Worm (Caenorhabditis elegans) whole organism, L1 larva: ENCODE measurements around the gene nhr-258.
A peak's percentile ranks its signal among the peaks of the same experiment; 100 is the strongest.

Source experiments
- F16B12.6 ChIP-seq: fragments of 150-350 bp; optimal IDR thresholded peaks from 2 replicates; lab custom pipeline; 2014; ENCODE audit warnings: missing biosample characterization, missing genetic modification characterization
- alr-1 ChIP-seq: fragments of 200-800 bp; sonication (Bioruptor generic); optimal IDR thresholded peaks from 2 replicates; lab custom pipeline; 2018; ENCODE audit warnings: borderline replicate concordance, mild to moderate bottlenecking, missing genetic modification characterization, missing compliant biosample characterization
- ama-1 ChIP-seq: fragments of 150-350 bp; optimal IDR thresholded peaks from 2 replicates; lab custom pipeline; 2014
- blmp-1 ChIP-seq: fragments of 150-350 bp; optimal IDR thresholded peaks from 2 replicates; lab custom pipeline; 2014; ENCODE audit warnings: missing biosample characterization, missing genetic modification characterization
- ceh-63 ChIP-seq: fragments of 200-800 bp; sonication (Bioruptor generic); optimal IDR thresholded peaks from 2 replicates; lab custom pipeline; 2018; ENCODE audit warnings: mild to moderate bottlenecking, missing genetic modification characterization, missing compliant biosample characterization
- ceh-8 ChIP-seq: fragments of 200-800 bp; sonication (Bioruptor generic); optimal IDR thresholded peaks from 2 replicates; lab custom pipeline; 2018; ENCODE audit warnings: mild to moderate bottlenecking, missing genetic modification characterization, moderate library complexity, missing compliant biosample characterization
- efl-3 ChIP-seq: fragments of 200-800 bp; sonication (Bioruptor generic); optimal IDR thresholded peaks from 2 replicates; lab custom pipeline; 2018; ENCODE audit warnings: mild to moderate bottlenecking, missing genetic modification characterization, missing compliant biosample characterization
- egl-13 ChIP-seq: sonication (generic microtip); optimal IDR thresholded peaks from 2 replicates; lab custom pipeline; 2016; ENCODE audit warnings: missing genotype, missing genetic modification reagents, missing genetic modification characterization, missing compliant biosample characterization
- elt-2 ChIP-seq: sonication (generic microtip); optimal IDR thresholded peaks from 2 replicates; lab custom pipeline; 2016; ENCODE audit warnings: missing genetic modification characterization, mild to moderate bottlenecking, inconsistent platforms, missing compliant biosample characterization, missing genetic modification reagents
- elt-3 ChIP-seq, 6 experiments: fragments of 150-350 bp in 1 of 6; sonication (generic microtip); optimal IDR thresholded peaks; 2 replicates each; lab custom pipeline; 2017 to 2018; ENCODE audit warnings: missing biosample characterization in 6 of 6, missing genetic modification characterization in 6 of 6, inconsistent platforms in 1 of 6
- ets-5 ChIP-seq: fragments of 200-800 bp; sonication (Bioruptor generic); IDR thresholded peaks from 2 replicates; pipeline ENCODE4 v1.3.6; 2022; ENCODE audit warnings: missing genetic modification characterization, missing compliant biosample characterization
- fkh-4 ChIP-seq: sonication (generic microtip); optimal IDR thresholded peaks from 2 replicates; lab custom pipeline; 2016; ENCODE audit warnings: missing compliant biosample characterization, missing genetic modification characterization, borderline replicate concordance
- fkh-8 ChIP-seq: sonication (generic microtip); optimal IDR thresholded peaks from 2 replicates; lab custom pipeline; 2016; ENCODE audit warnings: mild to moderate bottlenecking, missing genetic modification characterization, missing compliant biosample characterization
- hlh-4 ChIP-seq: sonication (generic microtip); optimal IDR thresholded peaks from 2 replicates; lab custom pipeline; 2016; ENCODE audit warnings: mild to moderate bottlenecking, missing genetic modification characterization, missing compliant biosample characterization
- irx-1 ChIP-seq: sonication (generic microtip); optimal IDR thresholded peaks from 2 replicates; lab custom pipeline; 2016; ENCODE audit warnings: missing genetic modification characterization, missing compliant biosample characterization
- lin-13 ChIP-seq: fragments of 150-350 bp; optimal IDR thresholded peaks from 2 replicates; lab custom pipeline; 2014; ENCODE audit warnings: missing biosample characterization, missing genetic modification reagents, missing genetic modification characterization
- lin-14 ChIP-seq: fragments of 200-800 bp; sonication (Bioruptor generic); optimal IDR thresholded peaks from 2 replicates; lab custom pipeline; 2018; ENCODE audit warnings: mild to moderate bottlenecking, missing genetic modification characterization, moderate library complexity, missing compliant biosample characterization
- lin-15B ChIP-seq: fragments of 150-350 bp; sonication (generic microtip); optimal IDR thresholded peaks from 3 replicates; lab custom pipeline; 2014; ENCODE audit warnings: missing biosample characterization, missing genetic modification characterization
- lir-3 ChIP-seq: sonication (generic microtip); optimal IDR thresholded peaks from 2 replicates; lab custom pipeline; 2016; ENCODE audit warnings: mild to moderate bottlenecking, missing genetic modification characterization, moderate library complexity, missing compliant biosample characterization; ENCODE audit not compliant: poor library complexity
- mef-2 ChIP-seq: fragments of 150-350 bp; optimal IDR thresholded peaks from 2 replicates; lab custom pipeline; 2014; ENCODE audit warnings: missing biosample characterization, missing genetic modification characterization
- mep-1 ChIP-seq: fragments of 150-350 bp; optimal IDR thresholded peaks from 2 replicates; lab custom pipeline; 2014; ENCODE audit warnings: missing biosample characterization, missing genetic modification characterization
- nhr-12 ChIP-seq: sonication (generic microtip); optimal IDR thresholded peaks from 2 replicates; lab custom pipeline; 2017; ENCODE audit warnings: missing biosample characterization, missing genetic modification characterization
- nhr-237 ChIP-seq: fragments of 150-350 bp; optimal IDR thresholded peaks from 2 replicates; lab custom pipeline; 2014; ENCODE audit warnings: missing biosample characterization, missing genetic modification characterization
- nhr-28 ChIP-seq: fragments of 150-350 bp; optimal IDR thresholded peaks from 2 replicates; lab custom pipeline; 2014; ENCODE audit warnings: missing biosample characterization, missing genetic modification characterization
- nhr-47 ChIP-seq: sonication (generic microtip); optimal IDR thresholded peaks from 2 replicates; lab custom pipeline; 2016; ENCODE audit warnings: mild to moderate bottlenecking, missing genetic modification characterization, moderate library complexity, missing compliant biosample characterization
- nhr-71 ChIP-seq: sonication (generic microtip); optimal IDR thresholded peaks from 2 replicates; lab custom pipeline; 2016; ENCODE audit warnings: mild to moderate bottlenecking, missing genetic modification characterization, moderate library complexity, missing compliant biosample characterization
- nhr-77 ChIP-seq: fragments of 150-350 bp; optimal IDR thresholded peaks from 2 replicates; lab custom pipeline; 2014; ENCODE audit warnings: missing biosample characterization, missing genetic modification characterization
- nhr-85 ChIP-seq: sonication (generic microtip); peaks from one replicate; lab custom pipeline; 2016; ENCODE audit warnings: missing genetic modification characterization, inconsistent platforms, missing compliant biosample characterization
- pag-3 ChIP-seq: sonication (generic microtip); optimal IDR thresholded peaks from 2 replicates; lab custom pipeline; 2017; ENCODE audit warnings: missing genetic modification characterization, mild to moderate bottlenecking, missing compliant biosample characterization, antibody characterized with exemption, borderline replicate concordance; ENCODE audit not compliant: insufficient read depth
- pax-3 ChIP-seq: fragments of 200-800 bp; sonication (Bioruptor generic); optimal IDR thresholded peaks from 2 replicates; lab custom pipeline; 2018; ENCODE audit warnings: mild to moderate bottlenecking, missing genetic modification characterization, moderate library complexity, missing compliant biosample characterization
- pqm-1 ChIP-seq: sonication (generic microtip); optimal IDR thresholded peaks from 3 replicates; lab custom pipeline; 2017; ENCODE audit warnings: missing biosample characterization, missing genetic modification characterization
- skn-1 ChIP-seq: fragments of 150-350 bp; optimal IDR thresholded peaks from 2 replicates; lab custom pipeline; 2014; ENCODE audit warnings: missing biosample characterization, missing genetic modification characterization
- snpc-4 ChIP-seq: fragments of 150-350 bp; optimal IDR thresholded peaks from 2 replicates; lab custom pipeline; 2014; ENCODE audit warnings: missing biosample characterization, missing genetic modification characterization
- sox-4 ChIP-seq: sonication (generic microtip); optimal IDR thresholded peaks from 2 replicates; lab custom pipeline; 2016; ENCODE audit warnings: missing genetic modification characterization, missing compliant biosample characterization
- sup-37 ChIP-seq: fragments of 200-800 bp; sonication (Bioruptor generic); optimal IDR thresholded peaks from 2 replicates; lab custom pipeline; 2018; ENCODE audit warnings: mild to moderate bottlenecking, missing genetic modification characterization, missing compliant biosample characterization
- vab-15 ChIP-seq: sonication (generic microtip); optimal IDR thresholded peaks from 2 replicates; lab custom pipeline; 2017; ENCODE audit warnings: missing genotype, mild to moderate bottlenecking, missing genetic modification characterization, missing compliant biosample characterization
- ztf-11 ChIP-seq, 2 experiments: sonication (generic microtip); optimal IDR thresholded peaks; 2 replicates each; lab custom pipeline; 2016 to 2017; ENCODE audit warnings: missing genetic modification characterization in 2 of 2, missing biosample characterization in 1 of 2, missing compliant biosample characterization in 1 of 2
- ztf-4 ChIP-seq: fragments of 150-350 bp; optimal IDR thresholded peaks from 2 replicates; lab custom pipeline; 2014; ENCODE audit warnings: missing biosample characterization, missing genetic modification characterization

nhr-258 gene

DNA sequence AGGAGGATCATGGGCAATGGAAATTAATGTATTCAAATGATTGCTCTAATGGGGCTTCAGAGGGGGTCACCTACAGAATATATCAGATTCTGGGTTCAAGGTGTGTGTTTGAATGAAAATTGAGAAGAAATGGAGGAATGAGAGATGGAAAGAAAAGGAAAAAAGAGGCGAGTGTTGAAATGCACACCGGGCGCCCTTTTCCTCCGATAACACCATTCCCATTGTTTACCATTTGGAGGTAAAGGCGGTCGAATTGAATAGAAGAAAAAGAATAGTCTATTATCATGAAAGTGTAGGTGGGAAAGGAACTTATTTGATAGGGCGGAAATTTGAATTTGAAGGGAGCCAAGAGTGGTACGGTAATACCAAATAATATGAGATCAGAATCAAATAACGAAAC lies 39.4 kb upstream of the nhr-258 start:
- TF ChIP-seq ceh-63 (GFP tag; lab: Kevin White, UChicago) = no peak
- TF ChIP-seq F16B12.6 (tag; lab: Kevin White, UChicago) = no peak
- TF ChIP-seq nhr-77 (tag; lab: Kevin White, UChicago) = no peak
- no peak for TF ChIP-seq alr-1
- TF ChIP-seq pqm-1 (tag; lab: Kevin White, UChicago) = no peak
- no peak for TF ChIP-seq skn-1 (tag; lab: Kevin White, UChicago)
- TF ChIP-seq irx-1 = no peak
- TF ChIP-seq elt-2 = peak; percentile 18

DNA sequence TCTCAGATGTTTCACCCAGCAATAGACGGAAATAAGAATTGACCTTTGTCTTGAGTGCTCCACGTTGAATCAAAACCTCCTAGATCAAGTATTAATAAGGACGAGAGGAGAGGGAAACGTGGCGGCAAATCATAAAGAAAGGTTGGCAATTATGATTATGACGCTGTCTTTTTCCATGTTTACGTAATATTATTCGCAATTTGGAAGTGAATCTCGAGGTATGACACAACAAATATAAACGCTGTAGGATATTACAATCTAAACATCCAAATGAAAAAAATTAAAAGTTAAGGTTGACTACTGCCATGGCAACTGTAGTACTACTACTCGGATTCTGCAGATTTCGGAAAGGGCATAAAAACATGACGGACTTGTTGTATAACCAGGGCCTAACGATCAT lies 38.6 kb upstream of the nhr-258 start:
- TF ChIP-seq sup-37 (GFP tag; lab: Kevin White, UChicago) = no peak
- TF ChIP-seq, all 84 proteins: peak for 0

DNA sequence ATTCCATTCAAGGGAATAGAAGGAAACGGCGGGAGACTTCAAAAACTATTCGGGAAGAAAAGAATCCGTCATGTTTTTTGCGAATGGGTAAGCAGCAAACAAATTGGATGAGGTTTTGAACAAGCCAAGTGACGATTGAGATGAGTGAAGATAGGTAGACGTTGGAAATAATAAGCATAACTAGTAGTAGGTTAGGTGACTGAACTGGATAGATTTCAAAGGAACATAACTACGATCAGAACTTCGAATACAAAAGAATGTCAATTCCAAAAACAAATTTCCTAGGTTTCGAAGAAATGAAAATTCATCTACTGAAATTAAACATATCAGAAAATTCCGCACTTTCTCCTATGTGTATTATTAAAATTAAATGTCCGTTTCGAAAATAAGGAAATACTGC lies 37.2 kb upstream of the nhr-258 start:
- TF ChIP-seq fkh-8 (no peak), lin-15B (tag; lab: Kevin White, UChicago) (no peak), nhr-71 (tag; lab: Kevin White, UChicago) (no peak), ztf-11 (tag; optimal IDR thresholded peaks at IDR 0.05; lab: Kevin White, UChicago) (no peak), ama-1 (lab: Kevin White, UChicago) (no peak), egl-13 (tag; lab: Kevin White, UChicago) (no peak), lir-3 (no peak), hlh-4 (tag; lab: Kevin White, UChicago) (no peak), nhr-28 (no peak), pax-3 (tag; lab: Kevin White, UChicago) (no peak), snpc-4 (no peak), elt-2 (no peak), nhr-77 (tag; lab: Kevin White, UChicago) (no peak)
- TF ChIP-seq, all 84 proteins: peak for 0

DNA sequence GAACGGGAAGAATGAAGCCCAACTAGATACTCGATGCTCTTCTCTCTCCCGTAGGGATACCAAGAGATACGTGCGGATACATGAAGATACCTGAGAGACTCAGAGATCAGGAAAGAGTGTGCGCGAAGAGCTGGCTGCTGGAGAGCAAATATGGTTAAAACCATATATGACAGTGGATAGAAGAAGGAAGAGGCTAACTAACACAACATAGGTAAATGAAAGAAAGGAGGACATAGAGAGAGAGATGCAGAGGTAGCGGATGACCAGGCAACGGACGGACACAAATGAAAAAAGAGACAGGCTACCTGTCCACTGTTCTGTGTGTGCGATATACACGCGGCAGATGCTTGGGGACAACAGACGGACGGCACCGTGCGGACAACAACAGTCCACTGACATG lies 36.6 kb upstream of the nhr-258 start:
- TF ChIP-seq nhr-12 (tag; lab: Kevin White, UChicago) (no peak), nhr-85 (tag; lab: Kevin White, UChicago) (no peak)

DNA sequence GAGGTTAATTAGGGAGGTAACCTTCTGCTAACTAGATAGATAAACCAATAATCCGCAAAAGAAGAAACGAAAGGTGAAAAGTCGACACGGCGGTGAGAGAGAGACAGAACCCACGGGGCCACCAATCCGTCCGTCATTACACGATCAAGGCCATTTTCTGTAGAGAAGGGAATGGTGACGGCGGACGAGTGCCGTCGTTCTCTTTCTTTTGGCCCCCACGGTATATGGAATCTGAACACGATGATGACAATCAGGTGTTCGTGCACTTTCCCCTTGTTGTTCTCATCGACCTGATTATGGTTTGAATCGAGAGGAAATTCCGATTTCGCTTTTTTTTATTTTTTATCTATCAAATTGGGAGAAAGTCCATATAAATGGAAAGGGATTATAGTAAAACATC lies 35.4 kb upstream of the nhr-258 start:
- TF ChIP-seq sox-4 (tag; lab: Kevin White, UChicago) (no peak), nhr-47 (tag; lab: Kevin White, UChicago) (no peak), nhr-28 (no peak), vab-15 (tag; lab: Kevin White, UChicago) (no peak), lin-14 (GFP tag; lab: Kevin White, UChicago) (peak; percentile 60), fkh-4 (tag; lab: Kevin White, UChicago) (no peak), ceh-8 (GFP tag; lab: Kevin White, UChicago) (no peak), alr-1 (no peak), nhr-237 (no peak), efl-3 (GFP tag; lab: Kevin White, UChicago) (no peak), pag-3 (tag; lab: Kevin White, UChicago) (no peak), elt-3 (tag; optimal IDR thresholded peaks at IDR 0.05; lab: Kevin White, UChicago) (peak in 1 of 6 experiments; percentile 31), ztf-4 (no peak), mef-2 (tag; lab: Kevin White, UChicago) (no peak), blmp-1 (tag; lab: Kevin White, UChicago) (peak; percentile 91), pax-3 (tag; lab: Kevin White, UChicago) (no peak), lin-13 (GFP tag; lab: Kevin White, UChicago) (no peak), ets-5 (GFP tag; lab: Robert Waterston, UW) (no peak), ztf-11 (tag; optimal IDR thresholded peaks at IDR 0.05; lab: Kevin White, UChicago) (no peak), mep-1 (tag; lab: Kevin White, UChicago) (no peak), nhr-85 (tag; lab: Kevin White, UChicago) (peak; percentile 76)
- TF ChIP-seq, all 84 proteins: peak for 4
